Fruit fly (Drosophila melanogaster): ENCODE measurements around the gene Sbp2.
A peak's percentile ranks its signal among the peaks of the same experiment; 100 is the strongest.

DNA sequence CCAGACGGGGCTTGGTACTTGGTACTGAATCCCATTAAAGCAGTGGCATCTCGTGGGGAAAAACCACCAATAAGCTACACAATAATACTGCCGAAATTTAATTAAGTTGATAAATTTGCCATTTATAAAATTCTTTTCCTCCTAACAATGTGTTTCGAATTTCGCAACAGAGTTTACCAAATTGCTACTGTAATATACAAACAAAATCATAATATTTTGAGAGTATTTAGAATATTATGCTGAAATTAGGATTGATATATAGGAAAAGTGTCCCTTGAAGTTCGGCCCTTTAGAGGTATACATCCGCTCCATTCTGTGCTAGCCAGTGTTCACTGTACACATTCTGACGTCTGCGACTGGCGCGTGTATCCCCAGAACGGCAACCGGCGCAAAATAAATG, 19.3 kb upstream of the Sbp2 start:
- peak; percentile 33 for TF ChIP-seq lz (GFP tag; optimal IDR thresholded peaks at IDR 0.05)
- TF ChIP-seq Lpt (GFP tag; optimal IDR thresholded peaks at IDR 0.05): no peak
- no peak for TF ChIP-seq vri (GFP tag; optimal IDR thresholded peaks at IDR 0.05)
